Worm (Caenorhabditis elegans) whole organism, midembryonic: ENCODE results near the gene F47G3.3.
A peak's percentile ranks its signal among the peaks of the same experiment; 100 is the strongest.

Experiments used
- T22C8.4 ChIP-seq: fragments of 200-800 bp; sonication (Bioruptor generic); IDR thresholded peaks from 2 replicates; pipeline ENCODE4 v1.3.6; 2022; ENCODE audit warnings: missing genetic modification characterization, missing compliant biosample characterization
- cog-1 ChIP-seq: sonication (generic microtip); optimal IDR thresholded peaks from 2 replicates; lab custom pipeline; 2016; ENCODE audit warnings: missing genetic modification characterization, missing compliant biosample characterization
- flt-1 ChIP-seq: fragments of 200-800 bp; sonication (Bioruptor generic); IDR thresholded peaks from 2 replicates; pipeline ENCODE4 v1.3.6; 2022; ENCODE audit warnings: missing genetic modification characterization, missing compliant biosample characterization
- klf-2 ChIP-seq: fragments of 200-800 bp; sonication (Bioruptor generic); conservative IDR thresholded peaks from 2 replicates; pipeline ENCODE4 v1.3.6; 2022; ENCODE audit warnings: missing genetic modification reagents, missing genetic modification characterization, missing compliant biosample characterization
- med-1 ChIP-seq: sonication (generic microtip); optimal IDR thresholded peaks from 2 replicates; lab custom pipeline; 2017; ENCODE audit warnings: missing genetic modification characterization, mild to moderate bottlenecking, missing compliant biosample characterization, antibody characterized with exemption, missing genetic modification reagents; ENCODE audit not compliant: insufficient read depth
- ref-1 ChIP-seq: fragments of 200-800 bp; sonication (Bioruptor generic); conservative IDR thresholded peaks from 2 replicates; pipeline ENCODE4 v1.3.6; 2022; ENCODE audit warnings: missing genetic modification reagents, missing genetic modification characterization, missing compliant biosample characterization
- tab-1 ChIP-seq: fragments of 200-800 bp; sonication (Bioruptor generic); IDR thresholded peaks from 2 replicates; pipeline ENCODE4 v1.3.6; 2022; ENCODE audit warnings: missing genetic modification characterization, missing compliant biosample characterization
- ztf-23 ChIP-seq: fragments of 200-800 bp; sonication (Bioruptor generic); IDR thresholded peaks from 2 replicates; pipeline ENCODE4 v1.3.6; 2022; ENCODE audit warnings: missing genetic modification reagents, missing genetic modification characterization, missing compliant biosample characterization
- ztf-29 ChIP-seq: fragments of 200-800 bp; sonication (Bioruptor generic); IDR thresholded peaks from 2 replicates; pipeline ENCODE4 v1.3.6; 2022; ENCODE audit warnings: missing genetic modification reagents, missing genetic modification characterization, missing compliant biosample characterization

The F47G3.3 gene

DNA sequence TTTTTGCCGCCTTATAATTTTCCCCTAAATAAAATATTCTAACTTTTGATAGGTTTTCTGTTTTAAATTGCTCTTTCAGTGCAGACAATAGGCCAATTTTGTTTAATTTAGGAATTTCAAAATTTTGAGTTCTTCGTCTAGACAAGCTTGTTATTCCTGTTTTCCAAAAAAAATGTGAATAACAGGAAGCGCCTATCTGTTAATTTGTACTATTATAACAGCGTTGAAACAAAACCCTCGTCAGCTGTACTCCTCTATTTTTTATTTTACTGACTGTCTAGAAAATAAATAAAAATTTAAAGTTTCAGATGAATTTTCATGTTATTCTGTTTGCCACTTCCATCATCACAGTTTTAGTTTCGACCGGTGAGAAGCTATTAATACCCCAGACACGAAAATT, 5.5 kb downstream of the F47G3.3 start, which contains the start of gene F47G3.4:
F47G3.4 (plus strand) TSS at position 301 of the 400 bp plus-strand sequence.
- TF ChIP-seq ref-1 (GFP tag; lab: Robert Waterston, UW) (no peak), klf-2 (GFP tag; lab: Robert Waterston, UW) (no peak)

DNA sequence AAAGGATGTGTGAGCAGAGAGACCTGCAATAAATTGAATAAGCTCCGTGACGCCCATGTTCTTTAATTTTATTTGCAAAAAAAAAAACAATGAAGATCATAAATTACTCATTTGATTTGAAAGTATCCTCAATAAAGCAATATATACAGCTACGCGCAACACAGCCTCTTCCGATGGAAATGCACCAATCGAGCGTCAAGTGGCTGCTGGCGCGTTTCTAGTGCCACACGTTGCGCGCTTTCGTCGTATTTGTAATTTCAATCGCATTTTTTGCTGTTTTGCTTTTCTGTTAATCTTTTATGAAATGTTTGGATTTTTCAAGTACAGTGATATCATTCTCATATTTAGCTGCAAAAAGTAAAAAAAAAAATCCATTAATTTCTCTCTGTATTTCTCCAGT, 6.4 kb downstream of the F47G3.3 start:
- no peak for TF ChIP-seq cog-1 (tag; lab: Kevin White, UChicago)
- TF ChIP-seq med-1 (GFP tag; lab: Kevin White, UChicago), result no peak
- no peak for TF ChIP-seq klf-2 (GFP tag; lab: Robert Waterston, UW)
- TF ChIP-seq ztf-23 (GFP tag; lab: Robert Waterston, UW), result no peak
- no peak for TF ChIP-seq ref-1 (GFP tag; lab: Robert Waterston, UW)
- no peak for TF ChIP-seq tab-1 (GFP tag; lab: Robert Waterston, UW)
- no peak for TF ChIP-seq flt-1 (GFP tag; lab: Robert Waterston, UW)
- TF ChIP-seq T22C8.4 (GFP tag; lab: Robert Waterston, UW), result no peak
- TF ChIP-seq ztf-29, result no peak

DNA sequence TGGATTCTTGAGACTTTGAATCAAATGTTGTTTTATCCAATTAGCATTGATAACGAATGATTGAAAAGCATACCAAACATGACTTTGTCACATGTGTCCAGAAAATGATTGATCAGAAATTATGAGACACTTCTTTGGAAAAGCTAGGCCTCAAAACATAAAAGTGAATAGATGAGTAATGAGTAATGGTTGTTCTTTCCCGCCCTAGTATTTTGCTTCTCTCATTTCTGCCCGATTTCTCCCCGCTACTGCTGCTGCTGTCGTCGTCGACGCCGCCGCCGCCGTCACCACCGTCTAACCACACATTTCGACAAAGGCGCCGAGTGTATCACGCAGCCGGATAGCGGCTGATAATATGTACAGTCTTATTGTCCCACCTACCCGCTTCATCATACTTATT, 9.7 kb downstream of the F47G3.3 start, which contains the start of gene F47G3.1:
F47G3.1 (plus strand) TSS at position 301 of the 400 bp plus-strand sequence.
- TF ChIP-seq klf-2 (GFP tag; lab: Robert Waterston, UW), result no peak

DNA sequence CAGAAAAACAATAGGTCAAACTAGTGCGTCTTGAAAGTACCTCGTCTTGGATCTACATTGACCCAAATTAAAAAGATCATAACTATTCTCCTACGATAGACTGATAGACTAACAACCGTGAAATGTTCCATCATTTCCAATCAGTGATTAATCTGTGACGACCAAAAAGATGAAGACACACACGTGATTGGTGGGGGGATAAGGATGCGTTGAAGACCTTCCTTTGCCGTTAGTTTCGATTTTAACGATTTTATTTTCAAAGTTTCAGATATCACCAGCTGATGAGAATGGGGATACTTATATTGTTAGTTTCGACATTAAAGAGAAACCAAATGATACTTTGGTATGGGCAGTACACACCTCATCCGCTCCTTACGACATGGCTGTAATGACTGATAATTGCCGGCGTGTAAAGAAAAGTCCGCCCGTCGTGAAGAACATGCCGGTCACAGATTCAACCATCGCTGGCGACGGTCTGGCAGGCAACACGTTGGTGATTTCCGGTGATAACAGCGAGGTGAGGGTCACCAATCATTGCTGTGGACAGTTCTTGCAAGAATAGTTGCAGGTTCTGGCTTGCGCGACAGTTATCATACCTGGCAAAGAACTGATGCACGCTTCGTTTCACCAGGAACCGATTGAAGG, 11.3 kb downstream of the F47G3.3 start:
- TF ChIP-seq T22C8.4 (GFP tag; lab: Robert Waterston, UW) (no peak), klf-2 (GFP tag; lab: Robert Waterston, UW) (no peak), cog-1 (tag; lab: Kevin White, UChicago) (no peak), ref-1 (GFP tag; lab: Robert Waterston, UW) (no peak), tab-1 (GFP tag; lab: Robert Waterston, UW) (no peak), ztf-29 (no peak), ztf-23 (GFP tag; lab: Robert Waterston, UW) (no peak), med-1 (GFP tag; lab: Kevin White, UChicago) (no peak), flt-1 (GFP tag; lab: Robert Waterston, UW) (no peak)

DNA sequence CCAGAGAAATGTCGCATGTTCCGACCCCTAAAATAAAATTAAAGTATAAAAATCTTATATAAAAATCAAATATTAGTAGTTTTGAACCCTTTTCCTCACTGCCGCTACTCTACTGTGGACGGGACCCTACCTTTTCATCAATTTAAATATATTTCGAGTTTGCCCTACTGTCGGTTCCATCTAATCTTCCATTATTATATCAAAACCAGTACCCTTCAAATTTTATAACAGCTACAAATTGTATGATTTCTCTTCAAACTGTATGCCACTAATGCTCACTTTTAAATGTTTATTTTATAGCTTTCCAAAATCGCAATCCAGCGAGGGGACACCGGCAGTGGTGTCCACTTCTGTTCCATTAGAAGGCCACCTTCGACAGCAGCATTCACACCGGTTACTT, 19.2 kb downstream of the F47G3.3 start, which contains the start of gene C43H6.6:
C43H6.6 (plus strand) TSS at position 301 of the 400 bp plus-strand sequence.
- no peak for TF ChIP-seq tab-1 (GFP tag; lab: Robert Waterston, UW)
- no peak for TF ChIP-seq ztf-23 (GFP tag; lab: Robert Waterston, UW)
- TF ChIP-seq T22C8.4 (GFP tag; lab: Robert Waterston, UW), result no peak

DNA sequence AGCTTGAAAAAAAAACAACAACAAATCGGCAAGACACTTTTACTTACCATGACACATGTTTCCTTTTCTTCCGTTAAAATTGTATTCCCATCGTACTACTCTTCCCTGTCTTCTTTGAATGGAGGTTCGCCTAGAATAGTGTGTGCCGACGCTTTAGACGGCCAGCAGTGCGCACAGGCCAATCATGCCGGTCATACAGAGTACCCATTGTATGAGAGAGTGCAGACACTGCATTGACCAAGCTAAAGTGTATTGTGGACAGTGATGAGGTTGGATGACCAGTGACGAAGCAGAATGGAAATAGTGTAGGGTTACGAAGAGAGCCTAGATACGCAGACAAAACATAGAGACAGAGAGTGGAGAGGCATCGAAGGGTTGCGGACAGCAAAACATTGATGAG, 26.1 kb downstream of the F47G3.3 start, which contains the start of gene dhhc-9:
dhhc-9 (minus strand) TSS at position 154 of the 400 bp plus-strand sequence.
- TF ChIP-seq flt-1 (GFP tag; lab: Robert Waterston, UW) (0 out of 2 replicates have a peak, but pooled peaks have one; percentile 34), T22C8.4 (GFP tag; lab: Robert Waterston, UW) (no peak), cog-1 (tag; lab: Kevin White, UChicago) (peak; percentile 27), med-1 (GFP tag; lab: Kevin White, UChicago) (no peak), tab-1 (GFP tag; lab: Robert Waterston, UW) (no peak)

DNA sequence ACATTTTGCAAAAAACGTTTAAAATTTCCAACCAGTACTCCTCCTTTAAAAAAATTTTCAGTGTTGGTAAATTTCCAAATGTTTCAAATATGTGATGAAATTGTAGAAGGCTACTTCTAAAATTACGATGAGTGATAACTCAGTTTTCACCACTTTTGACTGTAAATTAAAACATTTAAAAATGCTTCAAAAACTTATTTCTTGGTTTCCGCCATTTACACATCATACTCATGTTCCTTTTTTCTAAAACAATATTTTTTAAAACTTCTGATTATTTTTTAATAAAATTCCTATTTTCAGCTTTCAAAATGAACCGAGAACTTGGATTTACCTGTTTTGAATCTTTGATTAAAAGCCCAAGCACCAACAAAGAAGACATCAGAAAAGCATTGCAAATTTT, 27.9 kb downstream of the F47G3.3 start, which contains the start of gene C43H6.4:
C43H6.4 (plus strand) TSS at position 301 of the 400 bp plus-strand sequence.
- no peak for TF ChIP-seq klf-2 (GFP tag; lab: Robert Waterston, UW)

DNA sequence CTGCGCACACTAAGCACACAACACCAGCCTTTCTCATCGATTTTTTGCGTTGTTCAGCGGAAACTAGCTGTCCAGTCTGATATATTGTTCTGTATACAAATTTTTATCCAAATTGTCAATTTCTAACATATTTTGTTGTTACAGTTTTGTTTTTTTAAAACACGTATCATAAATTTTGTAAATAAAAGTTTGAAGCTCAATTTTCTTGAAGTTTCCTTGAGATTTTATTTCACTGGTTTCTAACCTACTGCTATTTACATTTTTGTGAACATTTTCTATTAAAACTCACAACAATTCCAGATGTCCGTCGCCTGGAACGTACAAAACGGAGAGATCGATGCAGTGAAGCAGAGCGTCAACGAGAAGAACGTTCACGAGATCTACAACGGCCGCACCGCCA, 31.4 kb downstream of the F47G3.3 start, which contains the start of gene mtpn-1:
mtpn-1 (plus strand) TSS at position 301 of the 400 bp plus-strand sequence.
- TF ChIP-seq flt-1 (GFP tag; lab: Robert Waterston, UW) (no peak), ztf-29 (no peak), cog-1 (tag; lab: Kevin White, UChicago) (no peak), ztf-23 (GFP tag; lab: Robert Waterston, UW) (no peak), med-1 (GFP tag; lab: Kevin White, UChicago) (no peak), tab-1 (GFP tag; lab: Robert Waterston, UW) (no peak), ref-1 (GFP tag; lab: Robert Waterston, UW) (no peak), T22C8.4 (GFP tag; lab: Robert Waterston, UW) (no peak), klf-2 (GFP tag; lab: Robert Waterston, UW) (no peak)

DNA sequence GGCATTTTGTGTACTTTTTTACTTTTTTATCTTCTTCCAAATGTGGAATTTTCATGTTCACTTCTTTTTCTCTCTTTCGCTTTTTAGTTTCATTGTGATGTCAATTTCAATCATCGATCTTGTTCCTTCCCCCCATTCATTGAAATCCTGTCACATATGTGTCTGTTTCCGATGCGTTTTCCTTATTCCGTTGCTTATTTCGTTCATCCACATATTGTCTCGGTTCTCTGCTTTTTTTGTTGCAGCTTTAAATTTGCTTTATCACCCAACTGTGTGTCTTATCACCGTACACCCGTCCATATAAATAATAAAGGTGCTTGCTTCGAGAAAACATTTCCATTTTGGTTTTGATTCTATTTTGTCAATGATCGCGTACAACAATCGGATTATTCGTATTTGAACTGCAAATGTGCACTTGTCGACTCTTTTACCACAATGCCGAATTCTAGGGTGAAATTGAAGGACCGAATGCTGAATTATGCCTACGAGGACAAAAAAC, 33.5 kb downstream of the F47G3.3 start, which contains the start of the genes C43H6.12 and trpp-12:
C43H6.12 (plus strand) TSS at position 365 of the 499 bp plus-strand sequence.
trpp-12 (plus strand) TSS at position 449 of the 499 bp plus-strand sequence.
- TF ChIP-seq T22C8.4 (GFP tag; lab: Robert Waterston, UW), result no peak
- TF ChIP-seq cog-1 (tag; lab: Kevin White, UChicago), result no peak
- no peak for TF ChIP-seq klf-2 (GFP tag; lab: Robert Waterston, UW)
- TF ChIP-seq tab-1 (GFP tag; lab: Robert Waterston, UW), result no peak
- TF ChIP-seq ztf-29, result no peak
- no peak for TF ChIP-seq ztf-23 (GFP tag; lab: Robert Waterston, UW)
- no peak for TF ChIP-seq ref-1 (GFP tag; lab: Robert Waterston, UW)
- TF ChIP-seq med-1 (GFP tag; lab: Kevin White, UChicago), result no peak
- TF ChIP-seq flt-1 (GFP tag; lab: Robert Waterston, UW), result no peak

DNA sequence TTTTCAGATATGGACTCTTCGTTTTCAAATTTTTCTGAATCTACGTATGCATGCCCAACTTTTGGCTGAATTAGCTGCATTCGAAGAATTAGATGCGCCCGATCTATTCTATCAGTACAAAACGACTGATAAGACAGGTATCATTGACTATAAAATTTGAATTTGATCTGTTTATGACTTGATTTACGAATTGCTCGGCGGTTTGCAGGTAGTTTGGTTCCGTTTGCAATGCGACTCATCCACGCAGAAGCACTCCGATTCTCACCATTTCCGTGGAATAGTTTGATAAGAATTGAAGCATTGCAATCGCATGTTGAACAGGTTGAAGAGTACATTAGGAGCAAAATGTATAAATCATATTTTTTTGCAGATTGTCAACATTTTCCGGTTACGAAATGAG, 35.2 kb downstream of the F47G3.3 start:
- TF ChIP-seq ztf-29, result no peak
